Fruit fly (Drosophila melanogaster) whole organism, prepupa: ENCODE results near the gene PolA2.

ENCODE experiments used
- Blimp-1 ChIP-seq: fragments of 200-800 bp; sonication (Bioruptor generic); optimal IDR thresholded peaks from 3 replicates; lab custom pipeline; 2017; ENCODE audit warnings: missing biosample characterization, missing genetic modification characterization, mild to moderate bottlenecking, moderate library complexity, missing genetic modification reagents
- CG10631 ChIP-seq: fragments of 200-800 bp; sonication (Bioruptor generic); optimal IDR thresholded peaks from 2 replicates; lab custom pipeline; 2016; ENCODE audit warnings: missing biosample characterization, missing genetic modification characterization
- CG10669 ChIP-seq: fragments of 200-800 bp; sonication (Bioruptor generic); optimal IDR thresholded peaks from 3 replicates; lab custom pipeline; 2018; ENCODE audit warnings: missing biosample characterization, mild to moderate bottlenecking, missing genetic modification characterization, moderate library complexity
- CG11294 ChIP-seq: fragments of 200-800 bp; sonication (Bioruptor generic); IDR thresholded peaks from 2 replicates; pipeline ENCODE4 v1.3.6; 2022; ENCODE audit warnings: missing biosample characterization, missing genetic modification characterization
- CG11762 ChIP-seq: fragments of 200-800 bp; sonication (Bioruptor generic); optimal IDR thresholded peaks from 3 replicates; lab custom pipeline; 2016; ENCODE audit warnings: missing biosample characterization, missing genetic modification characterization; ENCODE audit not compliant: insufficient read depth
- CG11902 ChIP-seq: fragments of 200-800 bp; sonication (Bioruptor generic); optimal IDR thresholded peaks from 3 replicates; lab custom pipeline; 2016; ENCODE audit warnings: missing biosample characterization, missing genetic modification characterization
- CG15336 ChIP-seq: fragments of 200-800 bp; sonication (Bioruptor generic); IDR thresholded peaks from 2 replicates; pipeline ENCODE4 v1.3.6; 2022; ENCODE audit warnings: missing biosample characterization, missing genetic modification characterization
- CG1621 ChIP-seq: fragments of 200-800 bp; sonication (Bioruptor generic); optimal IDR thresholded peaks from 3 replicates; lab custom pipeline; 2018; ENCODE audit warnings: missing biosample characterization, mild to moderate bottlenecking, missing genetic modification characterization
- CG3032 ChIP-seq: fragments of 200-800 bp; optimal IDR thresholded peaks from 2 replicates; lab custom pipeline; 2019; ENCODE audit warnings: missing biosample characterization, mild to moderate bottlenecking, missing genetic modification characterization, moderate library complexity
- CG31627 ChIP-seq: fragments of 200-800 bp; sonication (Bioruptor generic); optimal IDR thresholded peaks from 3 replicates; lab custom pipeline; 2016; ENCODE audit warnings: missing biosample characterization, missing genetic modification characterization
- CG32006 ChIP-seq: fragments of 200-800 bp; sonication (Bioruptor generic); optimal IDR thresholded peaks from 3 replicates; lab custom pipeline; 2017; ENCODE audit warnings: missing biosample characterization, mild to moderate bottlenecking, missing genetic modification characterization
- CG34406 ChIP-seq: fragments of 200-800 bp; sonication (Bioruptor generic); optimal IDR thresholded peaks from 3 replicates; lab custom pipeline; 2016; ENCODE audit warnings: missing biosample characterization, missing genetic modification characterization
- CG3919 ChIP-seq: fragments of 200-800 bp; sonication (Bioruptor generic); optimal IDR thresholded peaks from 3 replicates; lab custom pipeline; 2016; ENCODE audit warnings: missing biosample characterization, missing genetic modification characterization
- CG4318 ChIP-seq: fragments of 200-800 bp; sonication (Bioruptor generic); optimal IDR thresholded peaks from 3 replicates; lab custom pipeline; 2017; ENCODE audit warnings: missing biosample characterization, mild to moderate bottlenecking, missing genetic modification characterization
- CG6163 ChIP-seq: fragments of 200-800 bp; sonication (Bioruptor generic); IDR thresholded peaks from 3 replicates; pipeline ENCODE4 v1.3.6; 2022; ENCODE audit warnings: missing biosample characterization, missing genetic modification characterization
- CG6276 ChIP-seq: fragments of 200-800 bp; sonication (Bioruptor generic); optimal IDR thresholded peaks from 2 replicates; lab custom pipeline; 2017; ENCODE audit warnings: missing biosample characterization, mild to moderate bottlenecking, missing genetic modification characterization
- CG6792 ChIP-seq: fragments of 200-800 bp; sonication (Bioruptor generic); optimal IDR thresholded peaks from 3 replicates; lab custom pipeline; 2016; ENCODE audit warnings: missing biosample characterization, missing genetic modification characterization
- CG6808 ChIP-seq: fragments of 200-800 bp; sonication (Bioruptor generic); optimal IDR thresholded peaks from 3 replicates; lab custom pipeline; 2017; ENCODE audit warnings: missing biosample characterization, missing genetic modification characterization, mild to moderate bottlenecking, moderate library complexity, missing genetic modification reagents
- CG6854 ChIP-seq: fragments of 200-800 bp; sonication (Bioruptor generic); optimal IDR thresholded peaks from 2 replicates; lab custom pipeline; 2017; ENCODE audit warnings: missing biosample characterization, mild to moderate bottlenecking, missing genetic modification characterization
- CG7368 ChIP-seq: fragments of 200-800 bp; sonication (Bioruptor generic); optimal IDR thresholded peaks from 3 replicates; lab custom pipeline; 2016; ENCODE audit warnings: missing biosample characterization, missing genetic modification characterization
- CG8319 ChIP-seq: fragments of 200-800 bp; sonication (Bioruptor generic); optimal IDR thresholded peaks from 3 replicates; lab custom pipeline; 2016; ENCODE audit warnings: missing biosample characterization, missing genetic modification characterization
- CG8632 ChIP-seq: fragments of 200-800 bp; sonication (Bioruptor generic); optimal IDR thresholded peaks from 3 replicates; lab custom pipeline; 2016; ENCODE audit warnings: missing biosample characterization, missing genetic modification characterization
- Eip78C ChIP-seq: fragments of 200-800 bp; sonication (Bioruptor generic); peaks from one replicate; lab custom pipeline; 2016; ENCODE audit warnings: missing biosample characterization, missing genetic modification characterization
- Eip93F ChIP-seq: fragments of 200-800 bp; sonication (Bioruptor generic); optimal IDR thresholded peaks from 2 replicates; lab custom pipeline; 2016; ENCODE audit warnings: missing biosample characterization, mild to moderate bottlenecking, missing genetic modification characterization
- Ets21C ChIP-seq: fragments of 200-800 bp; sonication (Bioruptor generic); optimal IDR thresholded peaks from 3 replicates; lab custom pipeline; 2016; ENCODE audit warnings: missing biosample characterization, missing genetic modification characterization
- Gug ChIP-seq: fragments of 200-800 bp; sonication (Bioruptor generic); IDR thresholded peaks from 2 replicates; pipeline ENCODE4 v1.3.6; 2022; ENCODE audit warnings: missing biosample characterization, missing genetic modification characterization
- Hr38 ChIP-seq: sonication (Bioruptor generic); optimal IDR thresholded peaks from 2 replicates; lab custom pipeline; 2016; ENCODE audit warnings: missing biosample characterization, missing genetic modification characterization
- Hr39 ChIP-seq: fragments of 200-800 bp; sonication (Bioruptor generic); optimal IDR thresholded peaks from 2 replicates; lab custom pipeline; 2016; ENCODE audit warnings: missing biosample characterization, missing genetic modification characterization
- Hr4 ChIP-seq: fragments of 200-800 bp; sonication (Bioruptor generic); optimal IDR thresholded peaks from 3 replicates; lab custom pipeline; 2016; ENCODE audit warnings: missing biosample characterization, missing genetic modification characterization
- Lpt ChIP-seq: fragments of 200-800 bp; sonication (Bioruptor generic); optimal IDR thresholded peaks from 3 replicates; lab custom pipeline; 2016; ENCODE audit warnings: missing biosample characterization, missing genetic modification characterization
- Met ChIP-seq: fragments of 200-800 bp; sonication (Bioruptor generic); optimal IDR thresholded peaks from 3 replicates; lab custom pipeline; 2016; ENCODE audit warnings: missing biosample characterization, missing genetic modification characterization
- OdsH ChIP-seq: fragments of 200-800 bp; sonication (Bioruptor generic); optimal IDR thresholded peaks from 3 replicates; lab custom pipeline; 2016; ENCODE audit warnings: missing biosample characterization, missing genetic modification characterization
- Smox ChIP-seq: fragments of 200-800 bp; sonication (Bioruptor generic); optimal IDR thresholded peaks from 3 replicates; lab custom pipeline; 2016; ENCODE audit warnings: missing biosample characterization, missing genetic modification characterization
- Sox14 ChIP-seq: fragments of 200-800 bp; sonication (Bioruptor generic); optimal IDR thresholded peaks from 3 replicates; lab custom pipeline; 2016; ENCODE audit warnings: missing biosample characterization, missing genetic modification characterization
- Sox15 ChIP-seq: fragments of 200-800 bp; sonication (Bioruptor generic); optimal IDR thresholded peaks from 3 replicates; lab custom pipeline; 2016; ENCODE audit warnings: missing biosample characterization, missing genetic modification characterization
- achi ChIP-seq: fragments of 200-800 bp; sonication (Bioruptor generic); optimal IDR thresholded peaks from 3 replicates; lab custom pipeline; 2016; ENCODE audit warnings: missing biosample characterization, missing genetic modification characterization
- acj6 ChIP-seq: fragments of 200-800 bp; sonication (Bioruptor generic); optimal IDR thresholded peaks from 3 replicates; lab custom pipeline; 2016; ENCODE audit warnings: missing biosample characterization, missing genetic modification characterization
- cyc ChIP-seq: fragments of 200-800 bp; sonication (Bioruptor generic); optimal IDR thresholded peaks from 3 replicates; lab custom pipeline; 2016; ENCODE audit warnings: missing biosample characterization, missing genetic modification characterization
- dac ChIP-seq: fragments of 200-800 bp; sonication (Bioruptor generic); optimal IDR thresholded peaks from 2 replicates; lab custom pipeline; 2017; ENCODE audit warnings: missing biosample characterization, mild to moderate bottlenecking, missing genetic modification characterization
- dsx ChIP-seq: fragments of 200-800 bp; optimal IDR thresholded peaks from 3 replicates; lab custom pipeline; 2019; ENCODE audit warnings: missing biosample characterization, mild to moderate bottlenecking, missing genetic modification characterization, moderate library complexity; ENCODE audit not compliant: poor library complexity, severe bottlenecking
- esn ChIP-seq: fragments of 200-800 bp; sonication (Bioruptor generic); optimal IDR thresholded peaks from 2 replicates; lab custom pipeline; 2016; ENCODE audit warnings: missing biosample characterization, mild to moderate bottlenecking, missing genetic modification characterization, moderate library complexity
- fd59A ChIP-seq: fragments of 200-800 bp; sonication (Bioruptor generic); optimal IDR thresholded peaks from 2 replicates; lab custom pipeline; 2017; ENCODE audit warnings: missing biosample characterization, mild to moderate bottlenecking, missing genetic modification characterization, missing genetic modification reagents
- fd85E ChIP-seq: fragments of 200-800 bp; sonication (Bioruptor generic); optimal IDR thresholded peaks from 3 replicates; lab custom pipeline; 2016; ENCODE audit warnings: missing biosample characterization, missing genetic modification characterization
- fkh ChIP-seq: fragments of 200-800 bp; sonication (Bioruptor generic); optimal IDR thresholded peaks from 3 replicates; lab custom pipeline; 2017; ENCODE audit warnings: missing biosample characterization, mild to moderate bottlenecking, missing genetic modification characterization, moderate library complexity
- lz ChIP-seq: fragments of 200-800 bp; sonication (Bioruptor generic); optimal IDR thresholded peaks from 3 replicates; lab custom pipeline; 2016; ENCODE audit warnings: missing biosample characterization, missing genetic modification characterization
- net ChIP-seq: fragments of 200-800 bp; sonication (Bioruptor generic); optimal IDR thresholded peaks from 3 replicates; lab custom pipeline; 2016; ENCODE audit warnings: missing biosample characterization, missing genetic modification characterization
- pdm3 ChIP-seq: fragments of 200-800 bp; sonication (Bioruptor generic); optimal IDR thresholded peaks from 3 replicates; lab custom pipeline; 2016; ENCODE audit warnings: missing biosample characterization, missing genetic modification characterization
- salr ChIP-seq, 2 experiments: fragments of 200-800 bp; sonication (Bioruptor generic); optimal IDR thresholded peaks; 3 replicates each; lab custom pipeline; 2016 to 2018; ENCODE audit warnings: missing biosample characterization in 2 of 2, missing genetic modification characterization in 2 of 2, mild to moderate bottlenecking in 1 of 2
- ss ChIP-seq, 2 experiments: fragments of 200-800 bp; sonication (Bioruptor generic); optimal IDR thresholded peaks; 2 replicates in 1 of 2; 3 replicates in 1 of 2; lab custom pipeline; 2017 to 2018; ENCODE audit warnings: mild to moderate bottlenecking in 2 of 2, missing biosample characterization in 2 of 2, missing genetic modification characterization in 2 of 2, moderate library complexity in 1 of 2
- svp ChIP-seq: fragments of 200-800 bp; sonication (Bioruptor generic); peaks from one replicate; lab custom pipeline; 2016; ENCODE audit warnings: missing biosample characterization, missing genetic modification characterization
- topi ChIP-seq: fragments of 200-800 bp; sonication (Bioruptor generic); optimal IDR thresholded peaks from 3 replicates; lab custom pipeline; 2016; ENCODE audit warnings: missing biosample characterization, missing genetic modification characterization
- vri ChIP-seq: fragments of 200-800 bp; sonication (Bioruptor generic); optimal IDR thresholded peaks from 3 replicates; lab custom pipeline; 2016; ENCODE audit warnings: missing biosample characterization, mild to moderate bottlenecking, missing genetic modification characterization

PolA2 gene

DNA sequence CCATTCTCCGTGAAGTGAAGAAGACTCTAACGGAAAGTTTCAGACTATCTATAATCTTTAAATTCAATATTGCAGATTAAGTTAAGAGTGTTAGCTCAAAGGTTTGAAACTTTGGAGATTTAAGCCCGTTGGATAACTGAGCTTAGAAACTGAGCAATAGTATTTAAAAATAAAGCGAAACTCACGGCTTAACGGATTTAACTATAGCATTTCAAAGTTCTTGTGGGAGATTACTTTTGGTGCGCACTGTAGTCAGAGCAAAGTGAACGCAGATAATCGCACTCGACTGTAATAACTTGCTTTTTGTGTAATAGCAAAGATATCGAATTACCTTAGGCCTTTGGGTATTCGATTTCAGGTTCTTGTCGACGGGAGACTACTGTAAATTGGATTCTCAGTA, 43.3 kb downstream of the PolA2 start, which contains the start of gene mrt:
TSS of gene mrt (minus strand) at position 376 of the 400 bp plus-strand sequence.
- TF ChIP-seq topi (GFP tag; lab: Kevin White, UChicago), result peak; percentile 61
- TF ChIP-seq Eip93F (GFP tag; lab: Kevin White, UChicago), result no peak
- no peak for TF ChIP-seq fd85E (GFP tag; lab: Kevin White, UChicago)
- peak; percentile 44 for TF ChIP-seq CG11762 (GFP tag; lab: Kevin White, UChicago)
- TF ChIP-seq pdm3 (GFP tag; lab: Kevin White, UChicago), result peak; percentile 70
- peak; percentile 92 for TF ChIP-seq Eip78C (GFP tag; lab: Kevin White, UChicago)
- peak; percentile 40 for TF ChIP-seq CG3919 (GFP tag; lab: Kevin White, UChicago)
- peak; percentile 54 for TF ChIP-seq Smox (GFP tag; lab: Kevin White, UChicago)
- peak; percentile 67 for TF ChIP-seq CG31627 (GFP tag; lab: Kevin White, UChicago)
- TF ChIP-seq CG10669 (GFP tag; lab: Kevin White, UChicago), result peak; percentile 60
- peak; percentile 51 for TF ChIP-seq net
- no peak for TF ChIP-seq dac (GFP tag; lab: Kevin White, UChicago)
- TF ChIP-seq CG3032 (tag; lab: Kevin White, UChicago), result peak; percentile 60
- TF ChIP-seq Hr38 (GFP tag; lab: Kevin White, UChicago), result no peak
- TF ChIP-seq CG6792 (GFP tag; lab: Kevin White, UChicago), result peak; percentile 50
- TF ChIP-seq Lpt (GFP tag; lab: Kevin White, UChicago), result no peak
- TF ChIP-seq CG7368, result peak; percentile 15
- peak; percentile 76 for TF ChIP-seq CG32006 (GFP tag; lab: Kevin White, UChicago)
- TF ChIP-seq esn, result peak; percentile 66
- TF ChIP-seq Sox15, result peak; percentile 48
- TF ChIP-seq dsx (GFP tag; lab: Kevin White, UChicago), result peak; percentile 31
- peak; percentile 72 for TF ChIP-seq Hr4 (GFP tag; lab: Kevin White, UChicago)
- peak; percentile 36; the same call in 1 of the 2 replicates for TF ChIP-seq Gug (GFP tag; lab: Robert Waterston, UW)
- TF ChIP-seq Met, result peak; percentile 48
- peak; percentile 62 for TF ChIP-seq CG6276
- TF ChIP-seq acj6 (GFP tag; lab: Kevin White, UChicago), result peak; percentile 53
- peak; percentile 60 for TF ChIP-seq CG15336
- peak; percentile 31 for TF ChIP-seq vri (GFP tag; lab: Kevin White, UChicago)
- TF ChIP-seq Blimp-1 (GFP tag; lab: Kevin White, UChicago), result peak; percentile 5
- TF ChIP-seq lz (GFP tag; lab: Kevin White, UChicago), result peak; percentile 52
- peak; percentile 26 for TF ChIP-seq fd59A
- TF ChIP-seq cyc (GFP tag; lab: Kevin White, UChicago), result peak; percentile 58
- peak; percentile 72 for TF ChIP-seq OdsH (GFP tag; lab: Kevin White, UChicago)
- peak; percentile 26; the same call in 1 of the 2 replicates for TF ChIP-seq CG11294 (GFP tag; lab: Robert Waterston, UW)
- TF ChIP-seq CG4318 (GFP tag; lab: Kevin White, UChicago), result peak; percentile 52
- TF ChIP-seq Sox14 (GFP tag; lab: Kevin White, UChicago), result peak; percentile 59
- TF ChIP-seq salr (GFP tag; optimal IDR thresholded peaks at IDR 0.05; lab: Kevin White, UChicago), result peak; percentile 15 to 71
- TF ChIP-seq CG8632 (GFP tag; lab: Kevin White, UChicago), result peak; percentile 37
- TF ChIP-seq CG34406, result peak; percentile 14
- peak; percentile 65 for TF ChIP-seq Hr39
- 0 out of 3 replicates have a peak, but pooled peaks have one; percentile 50 for TF ChIP-seq CG6163 (GFP tag; lab: Robert Waterston, UW)
- peak; percentile 54 for TF ChIP-seq CG10631
- TF ChIP-seq CG8319 (GFP tag; lab: Kevin White, UChicago), result no peak
- peak; percentile 47 for TF ChIP-seq Ets21C (GFP tag; lab: Kevin White, UChicago)
- peak; percentile 39 for TF ChIP-seq CG6808 (GFP tag; lab: Kevin White, UChicago)
- TF ChIP-seq CG6854 (GFP tag; lab: Kevin White, UChicago), result no peak
- no peak for TF ChIP-seq fkh (GFP tag; lab: Kevin White, UChicago)
- no peak for TF ChIP-seq ss (GFP tag; optimal IDR thresholded peaks at IDR 0.05; lab: Kevin White, UChicago)
- no peak for TF ChIP-seq CG1621 (tag; lab: Kevin White, UChicago)
- TF ChIP-seq CG11902 (GFP tag; lab: Kevin White, UChicago), result peak; percentile 29
- peak; percentile 50 for TF ChIP-seq achi
- peak; percentile 71 for TF ChIP-seq svp (GFP tag; lab: Kevin White, UChicago)
